Fruit fly (Drosophila melanogaster) whole organism, wandering third instar larva: Measurements from ENCODE around the gene scramb2.

ENCODE experiments used
- Abd-B ChIP-seq: fragments of >200 bp; optimal IDR thresholded peaks from 2 replicates; lab custom pipeline; 2017; ENCODE audit warnings: missing biosample characterization, missing genetic modification characterization
- CG32264 ChIP-seq: fragments of 200-800 bp; sonication (Bioruptor generic); optimal IDR thresholded peaks from 2 replicates; lab custom pipeline; 2016; ENCODE audit warnings: missing biosample characterization, missing genetic modification characterization
- CG9705 ChIP-seq: fragments of 200-800 bp; sonication (Bioruptor generic); optimal IDR thresholded peaks from 2 replicates; lab custom pipeline; 2018; ENCODE audit warnings: missing biosample characterization, mild to moderate bottlenecking, missing genetic modification characterization
- CrebA ChIP-seq: fragments of 200-800 bp; sonication (Bioruptor generic); optimal IDR thresholded peaks from 2 replicates; lab custom pipeline; 2016; ENCODE audit warnings: missing biosample characterization, mild to moderate bottlenecking, missing genetic modification characterization, borderline replicate concordance
- Dfd ChIP-seq: fragments of >200 bp; optimal IDR thresholded peaks from 2 replicates; lab custom pipeline; 2017; ENCODE audit warnings: missing biosample characterization, missing genetic modification characterization
- Dif ChIP-seq: fragments of 200-275, 200-300 bp; sonication (Bioruptor generic); optimal IDR thresholded peaks from 2 replicates; lab custom pipeline; 2018; ENCODE audit warnings: missing biosample characterization, missing genetic modification characterization; ENCODE audit not compliant: partially characterized antibody
- GATAd ChIP-seq: sonication (Bioruptor generic); optimal IDR thresholded peaks from 2 replicates; lab custom pipeline; 2016; ENCODE audit warnings: missing biosample characterization, missing genetic modification characterization
- HLH106 ChIP-seq: fragments of 200-800 bp; optimal IDR thresholded peaks from 3 replicates; lab custom pipeline; 2019; ENCODE audit warnings: missing biosample characterization, mild to moderate bottlenecking, missing genetic modification characterization, moderate library complexity
- Hnf4 ChIP-seq: fragments of 200-800 bp; sonication (Bioruptor generic); optimal IDR thresholded peaks from 2 replicates; lab custom pipeline; 2016; ENCODE audit warnings: missing biosample characterization, mild to moderate bottlenecking, missing genetic modification characterization
- Hr78 ChIP-seq: fragments of >200 bp; optimal IDR thresholded peaks from 2 replicates; lab custom pipeline; 2017; ENCODE audit warnings: missing biosample characterization, missing genetic modification characterization
- Hr83 ChIP-seq: fragments of 200-300 bp; sonication (Bioruptor generic); optimal IDR thresholded peaks from 2 replicates; lab custom pipeline; 2016; ENCODE audit warnings: missing biosample characterization, mild to moderate bottlenecking, missing genetic modification characterization, moderate library complexity; ENCODE audit not compliant: poor library complexity, severe bottlenecking
- Jra ChIP-seq: sonication (Bioruptor generic); optimal IDR thresholded peaks from 2 replicates; lab custom pipeline; 2016; ENCODE audit warnings: missing biosample characterization, missing genetic modification characterization
- Mio ChIP-seq: sonication (Bioruptor generic); optimal IDR thresholded peaks from 2 replicates; lab custom pipeline; 2016; ENCODE audit warnings: missing biosample characterization, missing genetic modification characterization
- Myc ChIP-seq: fragments of >200 bp; optimal IDR thresholded peaks from 2 replicates; lab custom pipeline; 2017
- N ChIP-seq: fragments of >200 bp; optimal IDR thresholded peaks from 2 replicates; lab custom pipeline; 2018; ENCODE audit warnings: missing biosample characterization, missing external identifiers, missing genetic modification characterization
- OdsH ChIP-seq: fragments of 200-800 bp; sonication (Bioruptor generic); optimal IDR thresholded peaks from 2 replicates; lab custom pipeline; 2016; ENCODE audit warnings: missing biosample characterization, mild to moderate bottlenecking, missing genetic modification characterization
- Rel ChIP-seq, 2 experiments: fragments of 200-800 bp; sonication (Bioruptor generic) in 1 of 2; optimal IDR thresholded peaks; 2 replicates in 1 of 2; 3 replicates in 1 of 2; lab custom pipeline; 2016 to 2019; ENCODE audit warnings: mild to moderate bottlenecking in 2 of 2, missing biosample characterization in 2 of 2, missing genetic modification characterization in 2 of 2, moderate library complexity in 1 of 2
- Sp1 ChIP-seq: fragments of 200-800 bp; sonication (Bioruptor generic); optimal IDR thresholded peaks from 3 replicates; lab custom pipeline; 2019; ENCODE audit warnings: missing biosample characterization, mild to moderate bottlenecking, missing genetic modification characterization, moderate library complexity
- Vsx2 ChIP-seq: fragments of 200-300, 225-300 bp; sonication (Bioruptor generic); optimal IDR thresholded peaks from 2 replicates; lab custom pipeline; 2018; ENCODE audit warnings: missing biosample characterization, missing genetic modification characterization; ENCODE audit not compliant: partially characterized antibody
- br ChIP-seq: fragments of 200-800 bp; sonication (Bioruptor generic); optimal IDR thresholded peaks from 2 replicates; lab custom pipeline; 2016; ENCODE audit warnings: missing biosample characterization, missing genetic modification characterization
- brk ChIP-seq: fragments of 200-800 bp; sonication (Bioruptor generic); optimal IDR thresholded peaks from 2 replicates; lab custom pipeline; 2016; ENCODE audit warnings: missing biosample characterization, mild to moderate bottlenecking, missing genetic modification characterization
- dl ChIP-seq, 2 experiments: fragments of 175-275, 200-275 bp in 1 of 2; fragments of 200-275 bp in 1 of 2; sonication (Bioruptor generic); optimal IDR thresholded peaks; lab custom pipeline; 2018; ENCODE audit warnings: mild to moderate bottlenecking in 2 of 2, missing biosample characterization in 2 of 2, missing genetic modification characterization in 2 of 2, moderate library complexity in 2 of 2; ENCODE audit not compliant: partially characterized antibody in 2 of 2, insufficient read depth in 1 of 2
- dmrt93B ChIP-seq: fragments of 200-800 bp; sonication (Bioruptor generic); optimal IDR thresholded peaks from 2 replicates; lab custom pipeline; 2018; ENCODE audit warnings: missing biosample characterization, mild to moderate bottlenecking, missing genetic modification characterization
- dsf ChIP-seq: sonication (Bioruptor generic); optimal IDR thresholded peaks from 2 replicates; lab custom pipeline; 2016; ENCODE audit warnings: missing biosample characterization, missing genetic modification characterization, borderline replicate concordance
- ey ChIP-seq: fragments of 200-800 bp; sonication (Bioruptor generic); optimal IDR thresholded peaks from 2 replicates; lab custom pipeline; 2016; ENCODE audit warnings: missing biosample characterization, missing genetic modification characterization
- foxo ChIP-seq, 2 experiments: fragments of 200-800 bp; sonication (Bioruptor generic); optimal IDR thresholded peaks; 2 replicates in 1 of 2; 3 replicates in 1 of 2; lab custom pipeline; 2016 to 2017; ENCODE audit warnings: missing biosample characterization in 2 of 2, missing genetic modification characterization in 2 of 2
- fru ChIP-seq: fragments of 200-800 bp; sonication (Bioruptor generic); optimal IDR thresholded peaks from 3 replicates; lab custom pipeline; 2016; ENCODE audit warnings: missing biosample characterization, mild to moderate bottlenecking, missing genetic modification characterization
- h ChIP-seq: fragments of 200-800 bp; sonication (Bioruptor generic); optimal IDR thresholded peaks from 3 replicates; lab custom pipeline; 2016; ENCODE audit warnings: missing biosample characterization, mild to moderate bottlenecking, missing genetic modification characterization
- jim ChIP-seq: fragments of 175-275, 200-325 bp; sonication (Bioruptor generic); optimal IDR thresholded peaks from 2 replicates; lab custom pipeline; 2016; ENCODE audit warnings: missing biosample characterization, mild to moderate bottlenecking, missing genetic modification characterization
- lola ChIP-seq: fragments of >200 bp; optimal IDR thresholded peaks from 2 replicates; lab custom pipeline; 2017; ENCODE audit warnings: missing biosample characterization, missing genetic modification characterization
- pan ChIP-seq: fragments of >200 bp; optimal IDR thresholded peaks from 2 replicates; lab custom pipeline; 2017
- psq ChIP-seq: fragments of 200-800 bp; sonication (Bioruptor generic); optimal IDR thresholded peaks from 3 replicates; lab custom pipeline; 2017; ENCODE audit warnings: missing biosample characterization, mild to moderate bottlenecking, missing genetic modification characterization, moderate library complexity
- rgr ChIP-seq: fragments of 200-800 bp; sonication (Bioruptor generic); optimal IDR thresholded peaks from 3 replicates; lab custom pipeline; 2016; ENCODE audit warnings: missing biosample characterization, mild to moderate bottlenecking, missing genetic modification characterization
- sage ChIP-seq: fragments of 200-800 bp; sonication (Bioruptor generic); optimal IDR thresholded peaks from 2 replicates; lab custom pipeline; 2016; ENCODE audit warnings: missing biosample characterization, mild to moderate bottlenecking, missing genetic modification characterization
- sv ChIP-seq: fragments of 200-800 bp; sonication (Bioruptor generic); optimal IDR thresholded peaks from 3 replicates; lab custom pipeline; 2016; ENCODE audit warnings: missing biosample characterization, missing genetic modification characterization
- tai ChIP-seq: sonication (Bioruptor generic); optimal IDR thresholded peaks from 2 replicates; lab custom pipeline; 2016; ENCODE audit warnings: missing biosample characterization, missing genetic modification characterization
- usp ChIP-seq: fragments of >200 bp; optimal IDR thresholded peaks from 2 replicates; lab custom pipeline; 2017; ENCODE audit warnings: missing biosample characterization, missing genetic modification characterization
- woc ChIP-seq: sonication (Bioruptor generic); optimal IDR thresholded peaks from 2 replicates; lab custom pipeline; 2016; ENCODE audit warnings: missing biosample characterization, mild to moderate bottlenecking, missing genetic modification characterization

The scramb2 gene

DNA sequence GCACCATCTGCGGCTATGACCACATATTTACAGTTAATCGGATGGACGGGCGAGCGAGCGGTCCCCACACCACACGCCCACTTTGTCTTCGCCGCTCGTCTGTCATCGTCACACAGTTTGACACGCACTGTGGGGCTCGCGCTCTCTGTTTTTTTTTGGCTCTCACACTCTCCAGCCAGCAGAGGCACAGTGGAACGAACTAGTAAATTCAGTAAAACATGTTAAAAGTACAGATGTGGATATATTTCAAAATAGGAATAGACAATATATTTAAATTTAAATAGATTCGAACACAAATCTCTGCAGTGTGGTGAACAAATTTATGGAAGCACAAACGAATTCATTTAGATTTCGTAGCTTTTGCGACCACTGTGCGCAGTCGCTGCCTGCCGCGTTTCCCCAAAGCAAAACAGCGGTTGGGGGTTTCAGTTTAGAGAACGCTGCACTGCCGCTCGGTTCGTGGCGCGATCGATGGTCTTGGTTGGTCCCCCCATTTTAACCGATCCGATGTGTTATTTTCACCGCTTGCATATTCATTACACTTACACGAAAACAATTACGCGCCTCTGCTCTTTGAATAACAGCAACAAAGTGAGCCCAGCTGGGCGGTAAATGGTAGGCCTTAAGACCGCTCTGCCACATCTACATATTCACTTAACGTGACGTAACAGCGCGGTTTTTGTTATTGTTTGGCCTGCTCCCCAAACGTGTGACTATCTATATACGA lies 34.7 kb upstream of the scramb2 start:
- TF ChIP-seq psq: peak; percentile 98
- no peak for TF ChIP-seq jim
- peak; percentile 97 for TF ChIP-seq HLH106
- peak; percentile 91 for TF ChIP-seq dmrt93B (GFP tag; lab: Kevin White, UChicago)
- peak; percentile 91 for TF ChIP-seq GATAd (GFP tag; lab: Kevin White, UChicago)
- peak; percentile 97 for TF ChIP-seq Jra (GFP tag; lab: Kevin White, UChicago)
- peak; percentile 97 for TF ChIP-seq CrebA (GFP tag; lab: Kevin White, UChicago)
- TF ChIP-seq Rel (GFP tag; optimal IDR thresholded peaks at IDR 0.05; lab: Kevin White, UChicago): peak; percentile 98
- TF ChIP-seq Rel (tag; optimal IDR thresholded peaks at IDR 0.05; lab: Kevin White, UChicago): peak; percentile 95
- peak; percentile 95 for TF ChIP-seq tai (GFP tag; lab: Kevin White, UChicago)
- peak; percentile 99 for TF ChIP-seq fru (GFP tag; lab: Kevin White, UChicago)
- peak; percentile 94 for TF ChIP-seq CG9705 (GFP tag; lab: Kevin White, UChicago)
- TF ChIP-seq br: peak; percentile 99
- peak; percentile 96 for TF ChIP-seq dsf (GFP tag; lab: Kevin White, UChicago)
- TF ChIP-seq ey (GFP tag; lab: Kevin White, UChicago): peak; percentile 99
- peak; percentile 99 for TF ChIP-seq h (GFP tag; lab: Kevin White, UChicago)
- TF ChIP-seq woc (GFP tag; lab: Kevin White, UChicago): peak; percentile 98
- peak; percentile 81 for TF ChIP-seq Hr83
- TF ChIP-seq Hnf4 (GFP tag; lab: Kevin White, UChicago): peak; percentile 98
- no peak for TF ChIP-seq usp (GFP tag; lab: Kevin White, UChicago)
- peak; percentile 96 to 99 for TF ChIP-seq foxo (GFP tag; optimal IDR thresholded peaks at IDR 0.05; lab: Kevin White, UChicago)
- no peak for TF ChIP-seq Dfd (GFP tag; lab: Kevin White, UChicago)
- TF ChIP-seq rgr: peak; percentile 99
- no peak for TF ChIP-seq Vsx2 (GFP tag; lab: Kevin White, UChicago)
- no peak for TF ChIP-seq lola (GFP tag; lab: Kevin White, UChicago)
- TF ChIP-seq Abd-B (GFP tag; lab: Kevin White, UChicago): no peak
- peak; percentile 99 for TF ChIP-seq sage
- peak; percentile 97 for TF ChIP-seq CG32264 (GFP tag; lab: Kevin White, UChicago)
- TF ChIP-seq Mio (GFP tag; lab: Kevin White, UChicago): peak; percentile 87
- peak; percentile 84 for TF ChIP-seq Dif (GFP tag; lab: Kevin White, UChicago)
- peak; percentile 99 for TF ChIP-seq OdsH (GFP tag; lab: Kevin White, UChicago)
- TF ChIP-seq Myc: peak; percentile 55
- TF ChIP-seq Sp1 (GFP tag; lab: Kevin White, UChicago): peak; percentile 98
- TF ChIP-seq N (GFP tag; lab: Kevin White, UChicago): no peak
- peak; percentile 98 for TF ChIP-seq brk (GFP tag; lab: Kevin White, UChicago)
- TF ChIP-seq dl (GFP tag; optimal IDR thresholded peaks at IDR 0.05; lab: Kevin White, UChicago; ENCODE audit: insufficient read depth in 1 of 2, partially characterized antibody in 2 of 2): peak; percentile 59 to 76
- no peak for TF ChIP-seq Hr78 (GFP tag; lab: Kevin White, UChicago)
- no peak for TF ChIP-seq pan (lab: Kevin White, UChicago)
- peak; percentile 99 for TF ChIP-seq sv
